Worm (Caenorhabditis elegans) whole organism, young adult: Measurements from ENCODE around the gene tmed-10.

Source experiments
- B0035.1 ChIP-seq: sonication (generic microtip); optimal IDR thresholded peaks from 2 replicates; lab custom pipeline; 2016; ENCODE audit warnings: missing genetic modification characterization, mild to moderate bottlenecking, missing compliant biosample characterization, missing genotype, missing genetic modification reagents
- B0261.1 ChIP-seq: sonication (generic microtip); optimal IDR thresholded peaks from 2 replicates; lab custom pipeline; 2016; ENCODE audit warnings: mild to moderate bottlenecking, missing genetic modification characterization, moderate library complexity, missing compliant biosample characterization
- B0336.3 ChIP-seq: fragments of 200-800 bp; sonication (Bioruptor generic); IDR thresholded peaks from 2 replicates; pipeline ENCODE4 v1.3.6; 2022; ENCODE audit warnings: missing genetic modification characterization, missing compliant biosample characterization
- C06A6.2 ChIP-seq: fragments of 200-800 bp; sonication (Bioruptor generic); conservative IDR thresholded peaks from 2 replicates; pipeline ENCODE4 v1.3.6; 2022; ENCODE audit warnings: missing genetic modification characterization, missing compliant biosample characterization
- F10E7.11 ChIP-seq: sonication (generic microtip); optimal IDR thresholded peaks from 2 replicates; lab custom pipeline; 2017; ENCODE audit warnings: mild to moderate bottlenecking, missing genetic modification characterization, moderate library complexity, missing compliant biosample characterization
- F22D6.2 ChIP-seq: sonication (generic microtip); optimal IDR thresholded peaks from 2 replicates; lab custom pipeline; 2016; ENCODE audit warnings: mild to moderate bottlenecking, missing genetic modification characterization, missing compliant biosample characterization
- F39B2.1 ChIP-seq: fragments of 200-800 bp; sonication (Bioruptor generic); IDR thresholded peaks from 2 replicates; pipeline ENCODE4 v1.3.6; 2022; ENCODE audit warnings: missing genetic modification reagents, missing genetic modification characterization, missing compliant biosample characterization
- F55B11.4 ChIP-seq: sonication (generic microtip); optimal IDR thresholded peaks from 2 replicates; lab custom pipeline; 2016; ENCODE audit warnings: missing compliant biosample characterization, missing genetic modification characterization, borderline replicate concordance; ENCODE audit not compliant: insufficient read depth
- T26A5.8 ChIP-seq: sonication (generic microtip); optimal IDR thresholded peaks from 2 replicates; lab custom pipeline; 2016; ENCODE audit warnings: missing genetic modification characterization, missing compliant biosample characterization
- Y53F4B.3 ChIP-seq: fragments of 200-800 bp; sonication (Bioruptor generic); IDR thresholded peaks from 2 replicates; pipeline ENCODE4 v1.3.6; 2022; ENCODE audit warnings: missing genetic modification reagents, missing genetic modification characterization, missing compliant biosample characterization
- Y67H2A.10 ChIP-seq: fragments of 200-800 bp; sonication (Bioruptor generic); conservative IDR thresholded peaks from 2 replicates; pipeline ENCODE4 v1.3.6; 2022; ENCODE audit warnings: missing genetic modification reagents, missing genetic modification characterization, missing compliant biosample characterization
- Y95B8A.8 ChIP-seq: fragments of 200-800 bp; sonication (Bioruptor generic); IDR thresholded peaks from 2 replicates; pipeline ENCODE4 v1.3.6; 2022; ENCODE audit warnings: missing genetic modification reagents, missing genetic modification characterization, missing compliant biosample characterization
- atf-7 ChIP-seq: sonication (generic microtip); optimal IDR thresholded peaks from 2 replicates; lab custom pipeline; 2017; ENCODE audit warnings: mild to moderate bottlenecking, missing genetic modification characterization, missing compliant biosample characterization
- athp-1 ChIP-seq: sonication (generic microtip); optimal IDR thresholded peaks from 2 replicates; lab custom pipeline; 2017; ENCODE audit warnings: mild to moderate bottlenecking, missing genetic modification characterization, missing compliant biosample characterization
- attf-3 ChIP-seq: fragments of 200-800 bp; sonication (Bioruptor generic); conservative IDR thresholded peaks from 2 replicates; pipeline ENCODE4 v1.3.6; 2022; ENCODE audit warnings: missing genetic modification reagents, missing genetic modification characterization, missing compliant biosample characterization
- attf-6 ChIP-seq: fragments of 200-800 bp; sonication (Bioruptor generic); IDR thresholded peaks from 2 replicates; pipeline ENCODE4 v1.3.6; 2022; ENCODE audit warnings: missing genetic modification reagents, missing genetic modification characterization, missing compliant biosample characterization
- cebp-1 ChIP-seq, 2 experiments: fragments of 200-800 bp in 1 of 2; sonication (Bioruptor generic) in 1 of 2; sonication (generic microtip) in 1 of 2; IDR thresholded peaks in 1 of 2; optimal IDR thresholded peaks in 1 of 2; 2 replicates each; pipeline versions ENCODE4 v1.3.6 to Lab custom; 2017 to 2022; ENCODE audit warnings: missing compliant biosample characterization in 2 of 2, missing genetic modification characterization in 2 of 2, mild to moderate bottlenecking in 1 of 2, missing genetic modification reagents in 1 of 2, moderate library complexity in 1 of 2
- ceh-100 ChIP-seq: fragments of 200-800 bp; sonication (Bioruptor generic); IDR thresholded peaks from 2 replicates; pipeline ENCODE4 v1.3.6; 2022; ENCODE audit warnings: missing genetic modification reagents, missing genetic modification characterization, missing compliant biosample characterization
- ceh-40 ChIP-seq: fragments of 200-800 bp; sonication (Bioruptor generic); IDR thresholded peaks from 2 replicates; pipeline ENCODE4 v1.3.6; 2022; ENCODE audit warnings: missing genetic modification characterization, missing compliant biosample characterization
- ceh-91 ChIP-seq: fragments of 200-800 bp; sonication (Bioruptor generic); IDR thresholded peaks from 2 replicates; pipeline ENCODE4 v1.3.6; 2022; ENCODE audit warnings: missing genetic modification reagents, missing genetic modification characterization, missing compliant biosample characterization
- dpff-1 ChIP-seq: sonication (generic microtip); optimal IDR thresholded peaks from 2 replicates; lab custom pipeline; 2017; ENCODE audit warnings: mild to moderate bottlenecking, missing genetic modification characterization, missing compliant biosample characterization
- egl-44 ChIP-seq: fragments of 200-800 bp; sonication (Bioruptor generic); IDR thresholded peaks from 2 replicates; pipeline ENCODE4 v1.3.6; 2022; ENCODE audit warnings: missing genetic modification reagents, missing genetic modification characterization, missing compliant biosample characterization
- egrh-3 ChIP-seq: fragments of 200-800 bp; sonication (Bioruptor generic); IDR thresholded peaks from 2 replicates; pipeline ENCODE4 v1.3.6; 2022; ENCODE audit warnings: missing genetic modification reagents, missing genetic modification characterization, missing compliant biosample characterization
- hmg-1.2 ChIP-seq: fragments of 200-800 bp; sonication (Bioruptor generic); IDR thresholded peaks from 2 replicates; pipeline ENCODE4 v1.3.6; 2022; ENCODE audit warnings: missing genetic modification reagents, missing genetic modification characterization, missing compliant biosample characterization
- hmg-20 ChIP-seq: fragments of 200-800 bp; sonication (Bioruptor generic); IDR thresholded peaks from 2 replicates; pipeline ENCODE4 v1.3.6; 2022; ENCODE audit warnings: missing genetic modification reagents, missing genetic modification characterization, missing compliant biosample characterization
- let-526 ChIP-seq: fragments of 200-800 bp; sonication (Bioruptor generic); IDR thresholded peaks from 2 replicates; pipeline ENCODE4 v1.3.6; 2022; ENCODE audit warnings: missing genetic modification reagents, missing genetic modification characterization, missing compliant biosample characterization
- lsl-1 ChIP-seq: fragments of 200-800 bp; sonication (Bioruptor generic); optimal IDR thresholded peaks from 2 replicates; lab custom pipeline; 2018; ENCODE audit warnings: mild to moderate bottlenecking, missing genetic modification characterization, moderate library complexity, missing compliant biosample characterization
- lsy-27 ChIP-seq: sonication (generic microtip); optimal IDR thresholded peaks from 2 replicates; lab custom pipeline; 2017; ENCODE audit warnings: missing genetic modification characterization, mild to moderate bottlenecking, missing compliant biosample characterization, antibody characterized with exemption, missing genotype, borderline replicate concordance; ENCODE audit not compliant: insufficient read depth
- madf-10 ChIP-seq: sonication (generic microtip); optimal IDR thresholded peaks from 2 replicates; lab custom pipeline; 2016; ENCODE audit warnings: mild to moderate bottlenecking, missing genetic modification characterization, missing compliant biosample characterization
- madf-6 ChIP-seq: fragments of 200-800 bp; sonication (Bioruptor generic); IDR thresholded peaks from 2 replicates; pipeline ENCODE4 v1.3.6; 2022; ENCODE audit warnings: missing genetic modification reagents, missing genetic modification characterization, missing compliant biosample characterization
- mel-28 ChIP-seq: sonication (generic microtip); optimal IDR thresholded peaks from 2 replicates; lab custom pipeline; 2016; ENCODE audit warnings: borderline replicate concordance, mild to moderate bottlenecking, missing genetic modification characterization, missing compliant biosample characterization
- nfya-1 ChIP-seq: sonication (generic microtip); optimal IDR thresholded peaks from 2 replicates; lab custom pipeline; 2017; ENCODE audit warnings: antibody characterized with exemption, missing compliant biosample characterization, missing genetic modification characterization, borderline replicate concordance; ENCODE audit not compliant: insufficient read depth
- nfya-2 ChIP-seq: fragments of 200-800 bp; sonication (Bioruptor generic); IDR thresholded peaks from 2 replicates; pipeline ENCODE4 v1.3.6; 2022; ENCODE audit warnings: missing genetic modification reagents, missing genetic modification characterization, missing compliant biosample characterization
- nfyb-1 ChIP-seq: fragments of 200-800 bp; sonication (Bioruptor generic); IDR thresholded peaks from 2 replicates; pipeline ENCODE4 v1.3.6; 2022; ENCODE audit warnings: missing genetic modification reagents, missing genetic modification characterization, missing compliant biosample characterization
- nhr-27 ChIP-seq: fragments of 200-800 bp; sonication (Bioruptor generic); optimal IDR thresholded peaks from 2 replicates; lab custom pipeline; 2018; ENCODE audit warnings: mild to moderate bottlenecking, missing genetic modification characterization, moderate library complexity, missing compliant biosample characterization
- rcor-1 ChIP-seq: fragments of 200-800 bp; sonication (Bioruptor generic); IDR thresholded peaks from 2 replicates; pipeline ENCODE4 v1.3.6; 2022; ENCODE audit warnings: missing genetic modification reagents, missing genetic modification characterization, missing compliant biosample characterization
- rec-8 ChIP-seq, 2 experiments: sonication (generic microtip); optimal IDR thresholded peaks; 2 replicates each; lab custom pipeline; 2016; ENCODE audit warnings: mild to moderate bottlenecking in 2 of 2, missing genetic modification characterization in 2 of 2, missing genetic modification reagents in 2 of 2, missing genotype in 2 of 2, missing biosample characterization in 1 of 2, missing compliant biosample characterization in 1 of 2, moderate library complexity in 1 of 2
- sea-2 ChIP-seq: fragments of 200-800 bp; sonication (Bioruptor generic); IDR thresholded peaks from 2 replicates; pipeline ENCODE4 v1.3.6; 2022; ENCODE audit warnings: missing genetic modification characterization, missing compliant biosample characterization
- snpc-1.1 ChIP-seq: sonication (generic microtip); optimal IDR thresholded peaks from 2 replicates; lab custom pipeline; 2017; ENCODE audit warnings: missing genetic modification characterization, mild to moderate bottlenecking, missing compliant biosample characterization, antibody characterized with exemption, moderate library complexity, missing genotype, missing genetic modification reagents; ENCODE audit not compliant: insufficient read depth
- snpc-3.4 ChIP-seq: sonication (generic microtip); optimal IDR thresholded peaks from 2 replicates; lab custom pipeline; 2017; ENCODE audit warnings: missing genetic modification characterization, mild to moderate bottlenecking, missing compliant biosample characterization, antibody characterized with exemption, moderate library complexity, missing genotype, missing genetic modification reagents
- sptf-2 ChIP-seq: fragments of 200-800 bp; sonication (Bioruptor generic); optimal IDR thresholded peaks from 2 replicates; lab custom pipeline; 2018; ENCODE audit warnings: mild to moderate bottlenecking, missing genetic modification characterization, missing compliant biosample characterization
- unc-62 ChIP-seq: fragments of 150-350 bp; optimal IDR thresholded peaks from 2 replicates; lab custom pipeline; 2014; ENCODE audit warnings: missing biosample characterization, missing genetic modification reagents, missing genetic modification characterization
- ztf-6 ChIP-seq: fragments of 200-800 bp; sonication (Bioruptor generic); IDR thresholded peaks from 2 replicates; pipeline ENCODE4 v1.3.6; 2022; ENCODE audit warnings: missing genetic modification reagents, missing genetic modification characterization, missing compliant biosample characterization

The tmed-10 gene

ce11 chrV:11363575-11363974 is 36.8 kb upstream of the tmed-10 start:
- TF ChIP-seq mel-28 (tag; lab: Kevin White, UChicago) = no peak
- no peak for TF ChIP-seq sea-2
- TF ChIP-seq sptf-2 (GFP tag; lab: Kevin White, UChicago) = no peak
- TF ChIP-seq C06A6.2 (GFP tag; lab: Robert Waterston, UW) = no peak
- TF ChIP-seq F10E7.11 = no peak
- TF ChIP-seq hmg-20 (GFP tag; lab: Robert Waterston, UW) = no peak
- TF ChIP-seq unc-62 (GFP tag; lab: Kevin White, UChicago) = no peak
- no peak for TF ChIP-seq T26A5.8
- TF ChIP-seq F22D6.2 = no peak
- TF ChIP-seq let-526 = no peak
- TF ChIP-seq Y67H2A.10 = no peak
- TF ChIP-seq dpff-1 = no peak
- no peak for TF ChIP-seq F39B2.1
- no peak for TF ChIP-seq egl-44 (GFP tag; lab: Robert Waterston, UW)
- no peak for TF ChIP-seq nfya-2
- TF ChIP-seq hmg-1.2 (GFP tag; lab: Robert Waterston, UW) = no peak
- no peak for TF ChIP-seq ceh-100 (GFP tag; lab: Robert Waterston, UW)
- TF ChIP-seq lsl-1 (GFP tag; lab: Kevin White, UChicago) = no peak
- TF ChIP-seq athp-1 = no peak

DNA sequence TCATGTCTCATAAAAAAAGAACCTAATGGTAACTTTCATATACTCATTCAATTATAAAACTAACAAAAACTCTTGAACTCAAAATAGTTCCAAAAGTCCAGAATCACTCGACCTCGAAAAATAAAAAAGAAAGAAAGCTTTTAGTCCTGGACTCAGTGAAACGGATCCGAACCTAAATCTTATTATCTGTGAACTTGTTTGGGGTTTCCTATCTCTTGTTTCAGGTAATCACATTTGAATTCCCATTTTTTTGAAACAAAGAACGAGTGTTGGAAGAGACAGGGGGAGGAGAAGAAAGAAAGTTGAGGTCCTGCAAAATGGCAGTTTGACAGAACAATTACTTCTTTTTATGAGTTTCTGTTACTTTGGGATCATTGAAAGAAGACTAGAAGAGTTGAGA is 27.5 kb upstream of the tmed-10 start:
- no peak for TF ChIP-seq athp-1
- TF ChIP-seq ztf-6 (GFP tag; lab: Robert Waterston, UW) = no peak
- no peak for TF ChIP-seq egrh-3 (GFP tag; lab: Robert Waterston, UW)

- TF ChIP-seq egl-44 (GFP tag; lab: Robert Waterston, UW) (no peak), lsl-1 (GFP tag; lab: Kevin White, UChicago) (no peak), unc-62 (GFP tag; lab: Kevin White, UChicago) (no peak), nfya-1 (tag; lab: Kevin White, UChicago) (no peak), egrh-3 (GFP tag; lab: Robert Waterston, UW) (no peak), attf-6 (GFP tag; lab: Robert Waterston, UW) (no peak), rec-8 (tag; optimal IDR thresholded peaks at IDR 0.05; lab: Kevin White, UChicago) (no peak), ceh-40 (GFP tag; lab: Robert Waterston, UW) (no peak), ceh-91 (GFP tag; lab: Robert Waterston, UW) (no peak), rcor-1 (GFP tag; lab: Robert Waterston, UW) (no peak), let-526 (no peak), snpc-1.1 (no peak), Y53F4B.3 (GFP tag; lab: Robert Waterston, UW) (no peak)
Observed at ce11 chrV:11352893-11353292, 26.1 kb upstream of the tmed-10 start, which contains the start of gene npr-25. npr-25 (minus strand) TSS chrV:11352993.

ce11 chrV:11351263-11351662 is 24.5 kb upstream of the tmed-10 start:
- TF ChIP-seq Y95B8A.8 (GFP tag; lab: Robert Waterston, UW) (no peak), B0261.1 (tag; lab: Kevin White, UChicago) (no peak), attf-3 (GFP tag; lab: Robert Waterston, UW) (no peak), F22D6.2 (no peak), F55B11.4 (no peak), atf-7 (no peak), attf-6 (GFP tag; lab: Robert Waterston, UW) (no peak), lsy-27 (tag; lab: Kevin White, UChicago) (no peak), madf-10 (tag; lab: Kevin White, UChicago) (no peak), snpc-3.4 (no peak), cebp-1 (GFP tag; IDR thresholded peaks at IDR 0.05; lab: Robert Waterston, UW) (no peak), cebp-1 (tag; optimal IDR thresholded peaks at IDR 0.05; lab: Kevin White, UChicago) (no peak), nfyb-1 (GFP tag; lab: Robert Waterston, UW) (no peak), B0035.1 (tag; lab: Kevin White, UChicago) (no peak), madf-6 (GFP tag; lab: Robert Waterston, UW) (no peak), nhr-27 (no peak), nfya-2 (no peak), B0336.3 (GFP tag; lab: Robert Waterston, UW) (no peak), mel-28 (tag; lab: Kevin White, UChicago) (no peak)
